Worm (Caenorhabditis elegans): Measurements from ENCODE around the gene ins-34.

DNA sequence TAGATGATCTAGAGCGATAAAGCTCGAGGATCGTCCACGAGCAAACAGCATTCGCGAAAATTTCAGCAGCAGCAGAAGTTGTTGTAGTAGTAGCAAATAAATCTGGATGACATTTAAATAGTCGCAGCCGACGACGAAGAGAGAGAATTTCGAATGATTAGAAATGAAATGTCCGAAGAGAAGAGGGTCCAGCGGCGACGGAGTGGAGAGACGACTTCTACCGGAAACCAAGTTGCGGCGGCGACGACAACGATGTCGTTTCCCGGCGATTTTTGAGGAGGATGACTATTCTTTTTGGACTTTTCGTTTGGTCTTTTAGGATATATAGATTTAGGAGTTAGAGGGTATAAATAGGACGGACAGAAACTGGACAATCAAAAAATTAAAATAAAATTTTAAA lies 40.0 kb upstream of the ins-34 start:
- TF ChIP-seq egl-27 (tag; optimal IDR thresholded peaks at IDR 0.05) (no peak), snpc-4 (tag; optimal IDR thresholded peaks at IDR 0.05) (no peak), aly-2 (tag; optimal IDR thresholded peaks at IDR 0.05) (no peak), fkh-10 (GFP tag; optimal IDR thresholded peaks at IDR 0.05) (no peak), mdl-1 (tag; optimal IDR thresholded peaks at IDR 0.05) (no peak), ztf-11 (tag; optimal IDR thresholded peaks at IDR 0.05) (no peak), nhr-11 (tag; optimal IDR thresholded peaks at IDR 0.05) (no peak), zag-1 (tag; optimal IDR thresholded peaks at IDR 0.05) (no peak), tbx-2 (tag; optimal IDR thresholded peaks at IDR 0.05) (no peak), lin-39 (tag; optimal IDR thresholded peaks at IDR 0.05) (no peak)

Data from whole organism, L3 larva.